Worm (Caenorhabditis elegans): ENCODE results near the gene hyl-2.

Gene hyl-2

DNA sequence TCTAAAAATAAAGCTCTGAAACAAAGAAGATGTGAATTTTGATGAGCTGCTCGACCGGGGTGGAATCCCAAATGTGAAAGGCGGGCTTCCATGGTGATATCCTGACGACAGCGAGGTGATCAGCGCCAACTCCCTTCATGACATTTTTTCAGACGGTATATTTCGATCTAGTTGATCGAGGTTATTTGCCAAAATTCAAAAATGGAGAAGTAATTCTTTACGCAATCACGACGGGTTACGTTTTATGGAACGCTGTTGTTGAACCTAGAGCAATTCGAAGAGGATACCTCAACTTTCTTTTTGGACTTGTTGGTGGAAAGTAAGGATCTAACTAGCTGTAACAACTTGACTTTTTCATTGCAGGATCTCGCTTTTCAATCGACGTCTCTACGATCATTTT lies 22.6 kb downstream of the hyl-2 start:
- TF ChIP-seq lin-39 (tag; optimal IDR thresholded peaks at IDR 0.05) (no peak), R02D3.7 (tag; optimal IDR thresholded peaks at IDR 0.05) (no peak), ama-1 (optimal IDR thresholded peaks at IDR 0.05) (no peak), mab-5 (tag; optimal IDR thresholded peaks at IDR 0.05) (no peak), sma-9 (GFP tag; optimal IDR thresholded peaks at IDR 0.05) (no peak), sma-9 (tag; optimal IDR thresholded peaks at IDR 0.05) (no peak), egl-27 (tag; optimal IDR thresholded peaks at IDR 0.05) (no peak), peb-1 (tag; optimal IDR thresholded peaks at IDR 0.05) (no peak), alr-1 (tag; optimal IDR thresholded peaks at IDR 0.05) (no peak), sma-3 (GFP tag; optimal IDR thresholded peaks at IDR 0.05) (no peak), ztf-4 (tag; optimal IDR thresholded peaks at IDR 0.05) (no peak), nhr-129 (tag; optimal IDR thresholded peaks at IDR 0.05) (no peak), nhr-23 (tag; optimal IDR thresholded peaks at IDR 0.05) (no peak), skn-1 (tag; optimal IDR thresholded peaks at IDR 0.05) (no peak), lin-13 (GFP tag; optimal IDR thresholded peaks at IDR 0.05) (no peak)

DNA sequence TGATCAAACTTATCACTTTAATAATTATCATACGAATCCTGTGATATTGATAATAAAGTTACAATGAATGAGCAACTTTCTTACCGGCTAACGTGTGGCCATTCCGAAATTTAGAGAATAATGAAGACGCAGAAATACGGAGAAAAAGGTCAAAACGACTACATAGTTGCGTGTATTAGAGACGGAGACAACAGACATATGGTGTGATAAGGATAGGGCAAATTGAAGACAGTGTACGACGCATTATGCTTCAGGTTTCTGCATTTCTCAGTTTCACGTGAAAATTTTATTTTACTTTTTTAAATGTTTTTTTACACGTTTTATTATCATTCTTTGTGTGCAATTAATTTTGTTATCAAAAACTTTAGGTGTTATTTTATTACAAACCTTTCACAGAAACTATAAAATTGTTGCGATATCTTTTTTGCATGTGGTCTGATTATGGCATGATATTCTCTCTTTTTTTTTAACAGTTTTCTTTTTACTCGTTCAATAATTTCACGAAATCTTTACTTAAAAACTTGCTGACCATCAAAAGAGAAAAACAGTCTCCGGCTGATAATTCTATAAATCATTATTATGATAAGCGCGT lies 26.0 kb downstream of the hyl-2 start, which contains the start of gene tmem-135:
Gene tmem-135, plus strand, starts transcription at position 542 of the 592 bp plus-strand sequence.
- TF ChIP-seq sma-9 (GFP tag; optimal IDR thresholded peaks at IDR 0.05) (peak; percentile 26), sma-9 (tag; optimal IDR thresholded peaks at IDR 0.05) (no peak), elt-3 (tag; optimal IDR thresholded peaks at IDR 0.05) (no peak), lin-11 (tag; optimal IDR thresholded peaks at IDR 0.05) (no peak), crh-2 (tag; optimal IDR thresholded peaks at IDR 0.05) (no peak), nhr-237 (tag; optimal IDR thresholded peaks at IDR 0.05) (no peak), skn-1 (tag; optimal IDR thresholded peaks at IDR 0.05) (no peak), fos-1 (tag; optimal IDR thresholded peaks at IDR 0.05) (no peak), ztf-11 (tag; optimal IDR thresholded peaks at IDR 0.05) (no peak), ZK546.5 (tag; optimal IDR thresholded peaks at IDR 0.05) (no peak)

DNA sequence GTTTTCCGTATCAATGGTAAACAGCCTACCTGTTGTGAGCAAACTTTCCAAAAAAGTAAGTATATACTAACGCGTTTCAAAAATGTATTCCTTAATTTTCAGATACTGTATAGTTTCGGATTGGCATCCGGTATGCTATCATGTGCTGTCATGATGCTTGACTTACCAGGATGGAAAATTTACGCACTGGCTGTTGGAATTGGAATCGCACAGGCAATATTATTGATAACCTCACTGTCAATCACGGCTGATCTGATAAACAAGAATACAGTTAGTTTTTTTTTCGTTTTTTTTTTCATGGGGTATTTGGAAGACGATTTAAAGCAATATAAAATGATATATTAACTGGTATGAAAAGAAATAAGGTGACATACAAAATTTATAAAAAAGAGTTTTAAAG lies 27.4 kb downstream of the hyl-2 start:
- TF ChIP-seq dmd-4 (tag; optimal IDR thresholded peaks at IDR 0.05): no peak
- TF ChIP-seq mdl-1 (tag; optimal IDR thresholded peaks at IDR 0.05): no peak
- no peak for TF ChIP-seq lin-39 (tag; optimal IDR thresholded peaks at IDR 0.05)
- TF ChIP-seq ama-1 (optimal IDR thresholded peaks at IDR 0.05): no peak
- TF ChIP-seq nhr-25 (tag; optimal IDR thresholded peaks at IDR 0.05): no peak
- no peak for TF ChIP-seq ztf-1 (GFP tag; conservative IDR thresholded peaks at IDR 0.05)
- no peak for TF ChIP-seq elt-3 (tag; optimal IDR thresholded peaks at IDR 0.05)
- TF ChIP-seq ztf-4 (tag; optimal IDR thresholded peaks at IDR 0.05): no peak
- TF ChIP-seq nhr-21 (tag; optimal IDR thresholded peaks at IDR 0.05): no peak
- no peak for TF ChIP-seq unc-62 (GFP tag; optimal IDR thresholded peaks at IDR 0.05)
- TF ChIP-seq Y55F3AM.14 (GFP tag; optimal IDR thresholded peaks at IDR 0.05): no peak
- TF ChIP-seq unc-55 (GFP tag; optimal IDR thresholded peaks at IDR 0.05): no peak

ce11 chrX:4667788-4668187 lies 31.5 kb downstream of the hyl-2 start, which contains the start of gene mfsd-12:
Gene mfsd-12, plus strand, starts transcription at chrX:4668088.
- TF ChIP-seq F13H6.1 (tag; optimal IDR thresholded peaks at IDR 0.05) (no peak), unc-39 (tag; optimal IDR thresholded peaks at IDR 0.05) (no peak), aly-2 (tag; optimal IDR thresholded peaks at IDR 0.05) (no peak), nhr-25 (tag; optimal IDR thresholded peaks at IDR 0.05) (no peak), sma-9 (GFP tag; optimal IDR thresholded peaks at IDR 0.05) (no peak), sma-9 (tag; optimal IDR thresholded peaks at IDR 0.05) (no peak), peb-1 (tag; optimal IDR thresholded peaks at IDR 0.05) (no peak), alr-1 (tag; optimal IDR thresholded peaks at IDR 0.05) (no peak), snpc-4 (tag; optimal IDR thresholded peaks at IDR 0.05) (no peak)

ce11 chrX:4664649-4665048 lies 34.6 kb downstream of the hyl-2 start:
- TF ChIP-seq unc-55 (GFP tag; optimal IDR thresholded peaks at IDR 0.05) (no peak), dmd-4 (tag; optimal IDR thresholded peaks at IDR 0.05) (no peak), lsy-2 (tag; optimal IDR thresholded peaks at IDR 0.05) (no peak), nhr-11 (tag; optimal IDR thresholded peaks at IDR 0.05) (no peak), lin-13 (GFP tag; optimal IDR thresholded peaks at IDR 0.05) (no peak), gmeb-1 (tag; optimal IDR thresholded peaks at IDR 0.05) (no peak), C34F6.9 (tag; optimal IDR thresholded peaks at IDR 0.05) (no peak), ztf-4 (tag; optimal IDR thresholded peaks at IDR 0.05) (no peak), mab-5 (tag; optimal IDR thresholded peaks at IDR 0.05) (no peak)
